Worm (Caenorhabditis elegans): ENCODE data around the gene ttc-39B.

The ttc-39B gene

DNA sequence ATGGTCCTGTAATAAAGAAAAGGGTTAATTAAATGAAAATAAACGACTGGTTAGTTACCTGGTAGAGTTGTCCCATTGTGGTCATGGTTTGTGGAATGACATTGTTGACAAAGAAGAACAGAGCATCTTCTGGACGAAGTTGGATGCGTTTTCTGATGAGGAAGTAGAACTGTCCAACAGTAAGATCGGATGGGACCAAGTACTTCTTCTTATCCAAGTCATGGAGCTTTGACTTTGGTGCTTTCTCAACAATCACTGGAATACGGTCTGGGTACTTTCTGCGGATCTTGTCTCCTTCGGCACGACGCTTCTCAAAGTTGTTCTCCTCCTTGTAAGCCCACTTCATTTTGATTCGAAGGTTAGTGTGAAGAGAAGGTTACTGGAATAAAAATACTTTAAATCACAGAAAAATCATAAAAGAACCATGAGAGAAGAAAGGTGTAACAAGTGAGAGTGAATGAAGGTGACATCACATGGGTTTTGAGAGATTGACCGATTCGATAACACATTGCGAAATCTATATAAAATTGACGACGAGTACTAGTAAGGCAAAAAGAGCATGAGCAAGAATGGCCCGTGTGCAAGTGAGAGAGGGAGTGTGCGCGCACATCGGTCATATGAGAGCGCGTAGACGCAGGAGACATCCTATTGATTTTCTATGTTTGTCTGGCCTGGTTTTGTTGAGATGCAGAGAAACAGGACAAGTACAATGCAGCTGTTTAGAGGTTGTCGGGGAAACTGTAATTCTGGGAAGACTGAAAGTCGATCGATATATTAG is 13.7 kb upstream of the ttc-39B start, which contains the start of gene lgg-1 (continued):
- TF ChIP-seq unc-130 (GFP tag; optimal IDR thresholded peaks at IDR 0.05) = no peak
- peak; percentile 75 for TF ChIP-seq egl-43 (GFP tag; IDR thresholded peaks at IDR 0.05)
- no peak for TF ChIP-seq ztf-11 (tag; optimal IDR thresholded peaks at IDR 0.05)
- 0 out of 2 replicates have a peak, but pooled peaks have one; percentile 45 for TF ChIP-seq Y105C5A.15 (GFP tag; IDR thresholded peaks at IDR 0.05)
- TF ChIP-seq set-16 (GFP tag; IDR thresholded peaks at IDR 0.05) = no peak
- TF ChIP-seq nhr-111 (GFP tag; optimal IDR thresholded peaks at IDR 0.05) = no peak
- TF ChIP-seq lin-15B (tag; optimal IDR thresholded peaks at IDR 0.05) = no peak
- no peak for TF ChIP-seq snpc-4 (tag; optimal IDR thresholded peaks at IDR 0.05)
- no peak; the same call in 1 of the 2 replicates for TF ChIP-seq php-3 (GFP tag; IDR thresholded peaks at IDR 0.05)
- no peak for TF ChIP-seq Y48G9A.11 (GFP tag; IDR thresholded peaks at IDR 0.05)
- no peak for TF ChIP-seq F26F4.8 (GFP tag; conservative IDR thresholded peaks at IDR 0.05)
- peak; percentile 41 for TF ChIP-seq mes-2 (tag; optimal IDR thresholded peaks at IDR 0.05; ENCODE audit: poor library complexity, severe bottlenecking)

DNA sequence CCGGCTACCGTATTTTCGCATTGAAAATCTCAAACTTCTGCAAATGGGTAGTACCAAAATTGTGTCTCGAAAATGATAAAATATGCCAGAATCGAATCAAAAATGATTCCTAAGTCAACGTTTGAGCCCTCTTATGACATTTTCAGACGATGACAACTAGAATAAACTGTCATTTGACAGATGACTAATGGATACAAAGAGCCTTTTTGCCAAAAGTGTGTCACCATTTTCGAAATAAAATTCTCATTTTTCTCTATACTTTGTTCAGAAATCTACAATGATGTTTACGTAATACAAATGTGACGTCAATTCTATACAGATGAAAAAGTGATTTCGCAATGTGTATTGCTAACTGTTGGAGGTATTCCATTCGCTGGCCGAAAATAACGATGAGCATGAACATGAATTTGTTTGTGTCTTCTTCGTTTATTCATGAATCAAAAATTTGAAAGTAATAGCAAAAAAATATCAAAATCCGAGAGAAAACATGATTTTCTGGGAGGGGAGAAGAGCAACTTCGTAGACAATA is 12.8 kb upstream of the ttc-39B start:
- TF ChIP-seq duxl-1 (tag; optimal IDR thresholded peaks at IDR 0.05; ENCODE audit: poor library complexity) (no peak), nhr-111 (GFP tag; optimal IDR thresholded peaks at IDR 0.05) (no peak), R02D3.7 (tag; optimal IDR thresholded peaks at IDR 0.05) (no peak), vab-7 (GFP tag; IDR thresholded peaks at IDR 0.05) (peak; percentile 51), egl-27 (tag; optimal IDR thresholded peaks at IDR 0.05) (no peak), aha-1 (tag) (peak; percentile 75), nhr-6 (tag; optimal IDR thresholded peaks at IDR 0.05) (peak; percentile 82), lsy-2 (tag; optimal IDR thresholded peaks at IDR 0.05) (peak; percentile 70 to 72), ZK546.5 (tag; optimal IDR thresholded peaks at IDR 0.05) (no peak), daf-16 (GFP tag; optimal IDR thresholded peaks at IDR 0.05) (peak; percentile 16 to 76), daf-16 (tag; optimal IDR thresholded peaks at IDR 0.05) (peak; percentile 89), ceh-32 (tag; optimal IDR thresholded peaks at IDR 0.05; ENCODE audit: poor library complexity) (no peak), snpc-4 (tag; optimal IDR thresholded peaks at IDR 0.05) (no peak), unc-39 (tag; optimal IDR thresholded peaks at IDR 0.05) (no peak), snpc-1.2 (GFP tag; IDR thresholded peaks at IDR 0.05) (peak; percentile 65), ama-1 (optimal IDR thresholded peaks at IDR 0.05) (peak; percentile 93), ceh-28 (tag; optimal IDR thresholded peaks at IDR 0.05) (no peak), nhr-28 (tag; optimal IDR thresholded peaks at IDR 0.05) (peak; percentile 26), hmg-1.1 (GFP tag; IDR thresholded peaks at IDR 0.05) (peak; percentile 71), lin-29 (GFP tag; IDR thresholded peaks at IDR 0.05) (peak; percentile 55; the same call in 1 of the 2 replicates), ZK337.2 (GFP tag; IDR thresholded peaks at IDR 0.05) (0 out of 2 replicates have a peak, but pooled peaks have one; percentile 21), attf-4 (tag; optimal IDR thresholded peaks at IDR 0.05) (no peak), daf-8 (GFP tag; IDR thresholded peaks at IDR 0.05) (0 out of 2 replicates have a peak, but pooled peaks have one; percentile 26), spr-3 (GFP tag; optimal IDR thresholded peaks at IDR 0.05) (peak; percentile 50), F37D6.2 (tag; optimal IDR thresholded peaks at IDR 0.05) (peak; percentile 20), lin-15B (tag; optimal IDR thresholded peaks at IDR 0.05) (no peak), dve-1 (tag; optimal IDR thresholded peaks at IDR 0.05; ENCODE audit: insufficient read depth) (peak; percentile 78), Y48G9A.11 (GFP tag; IDR thresholded peaks at IDR 0.05) (no peak; the same call in 1 of the 2 replicates), hif-1 (tag; optimal IDR thresholded peaks at IDR 0.05) (peak in 1 of 2 experiments; percentile 56), nhr-42 (GFP tag; IDR thresholded peaks at IDR 0.05) (no peak), ceh-82 (tag; optimal IDR thresholded peaks at IDR 0.05) (no peak), mdt-29 (GFP tag; IDR thresholded peaks at IDR 0.05) (peak; percentile 86), madf-9 (GFP tag; conservative IDR thresholded peaks at IDR 0.05) (no peak; the same call in 1 of the 2 replicates), dpl-1 (GFP tag; optimal IDR thresholded peaks at IDR 0.05) (peak; percentile 31), arid-1 (GFP tag; conservative IDR thresholded peaks at IDR 0.05) (peak; percentile 56; the same call in 1 of the 2 replicates), ceh-62 (tag; optimal IDR thresholded peaks at IDR 0.05) (no peak), jun-1 (tag; optimal IDR thresholded peaks at IDR 0.05) (no peak), tra-1 (GFP tag; IDR thresholded peaks at IDR 0.05) (peak; percentile 80), zag-1 (tag; optimal IDR thresholded peaks at IDR 0.05) (no peak)
